Fruit fly (Drosophila melanogaster) S2 (cell line): ENCODE data around the gene hep.

Experiments
- CG8478 ChIP-seq: fragments of >200 bp; optimal IDR thresholded peaks from 2 replicates; lab custom pipeline; 2018
- CTCF ChIP-seq, 2 experiments: fragments of >200 bp; optimal IDR thresholded peaks; 2 replicates each; lab custom pipeline; 2018

- TF ChIP-seq CTCF (optimal IDR thresholded peaks at IDR 0.05; lab: Kevin White, UChicago) (no peak), CG8478 (lab: Kevin White, UChicago) (no peak)
Observed at dm6 chrX:13055228-13055627, 35.0 kb downstream of the hep start, which contains the start of gene CG12715.
